Worm (Caenorhabditis elegans): ENCODE data around the gene T05C3.2.

The T05C3.2 gene

ce11 chrV:5513630-5514378, 20.3 kb downstream of the T05C3.2 start, which contains the start of the genes hpo-15 and mms-19:
Gene hpo-15 (minus strand): TSS chrV:5513830.
Gene mms-19 (plus strand): TSS chrV:5514348.
- TF ChIP-seq unc-62 (GFP tag; optimal IDR thresholded peaks at IDR 0.05) (no peak), lin-35 (GFP tag; optimal IDR thresholded peaks at IDR 0.05) (peak in 1 of 2 experiments; percentile 1), dpl-1 (GFP tag; optimal IDR thresholded peaks at IDR 0.05) (no peak), elt-2 (tag; optimal IDR thresholded peaks at IDR 0.05) (peak; percentile 46), efl-1 (optimal IDR thresholded peaks at IDR 0.05) (no peak), efl-1 (GFP tag; optimal IDR thresholded peaks at IDR 0.05 in 1 of 2) (peak in 1 of 2 experiments; percentile 49), ceh-82 (tag; optimal IDR thresholded peaks at IDR 0.05) (no peak), unc-30 (tag; optimal IDR thresholded peaks at IDR 0.05) (no peak), hlh-4 (tag; optimal IDR thresholded peaks at IDR 0.05) (no peak)

- TF ChIP-seq zag-1 (tag; optimal IDR thresholded peaks at IDR 0.05) (no peak), nhr-85 (tag) (peak; percentile 66), lsy-2 (tag; optimal IDR thresholded peaks at IDR 0.05) (no peak), nhr-20 (tag; optimal IDR thresholded peaks at IDR 0.05) (peak; percentile 14), ets-5 (GFP tag; IDR thresholded peaks at IDR 0.05) (no peak), blmp-1 (tag; optimal IDR thresholded peaks at IDR 0.05) (peak; percentile 60), isw-1 (GFP tag; IDR thresholded peaks at IDR 0.05) (no peak), ces-1 (GFP tag; optimal IDR thresholded peaks at IDR 0.05) (no peak), pax-3 (tag; optimal IDR thresholded peaks at IDR 0.05) (no peak), snu-23 (GFP tag; optimal IDR thresholded peaks at IDR 0.05) (no peak), efl-1 (optimal IDR thresholded peaks at IDR 0.05) (no peak), efl-1 (GFP tag; optimal IDR thresholded peaks at IDR 0.05 in 1 of 2) (peak in 1 of 2 experiments; percentile 90), nhr-71 (tag; optimal IDR thresholded peaks at IDR 0.05) (no peak), hlh-17 (GFP tag; optimal IDR thresholded peaks at IDR 0.05; ENCODE audit: borderline replicate concordance) (no peak), tlp-1 (tag; optimal IDR thresholded peaks at IDR 0.05) (no peak), fkh-10 (GFP tag; optimal IDR thresholded peaks at IDR 0.05) (no peak), skn-1 (tag; optimal IDR thresholded peaks at IDR 0.05) (no peak), ceh-88 (GFP tag; IDR thresholded peaks at IDR 0.05) (no peak), nhr-19 (GFP tag; conservative IDR thresholded peaks at IDR 0.05) (no peak), rnt-1 (tag; optimal IDR thresholded peaks at IDR 0.05) (no peak), grh-1 (GFP tag; IDR thresholded peaks at IDR 0.05) (0 out of 2 replicates have a peak, but pooled peaks have one; percentile 8), pqm-1 (tag; optimal IDR thresholded peaks at IDR 0.05) (no peak), jun-1 (tag; optimal IDR thresholded peaks at IDR 0.05) (no peak)
Measured at ce11 chrV:5521735-5522241, 28.2 kb downstream of the T05C3.2 start, which contains the start of gene hir-1. Gene hir-1 (plus strand): TSS chrV:5522139.

- TF ChIP-seq elt-2 (tag; optimal IDR thresholded peaks at IDR 0.05) (no peak), blmp-1 (tag; optimal IDR thresholded peaks at IDR 0.05) (peak; percentile 83), snu-23 (GFP tag; optimal IDR thresholded peaks at IDR 0.05) (peak; percentile 14), lsy-2 (tag; optimal IDR thresholded peaks at IDR 0.05) (peak in 1 of 2 experiments; percentile 8), lin-14 (GFP tag; optimal IDR thresholded peaks at IDR 0.05) (peak; percentile 76), unc-98 (GFP tag; IDR thresholded peaks at IDR 0.05) (no peak), rnt-1 (tag; optimal IDR thresholded peaks at IDR 0.05) (peak; percentile 13), nhr-85 (tag) (peak; percentile 93), Y116A8C.19 (tag; optimal IDR thresholded peaks at IDR 0.05; ENCODE audit: borderline replicate concordance) (no peak), efl-1 (optimal IDR thresholded peaks at IDR 0.05) (no peak), efl-1 (GFP tag; optimal IDR thresholded peaks at IDR 0.05 in 1 of 2) (peak in 1 of 2 experiments; percentile 43)
Measured at ce11 chrV:5523260-5523659, 29.7 kb downstream of the T05C3.2 start.

DNA sequence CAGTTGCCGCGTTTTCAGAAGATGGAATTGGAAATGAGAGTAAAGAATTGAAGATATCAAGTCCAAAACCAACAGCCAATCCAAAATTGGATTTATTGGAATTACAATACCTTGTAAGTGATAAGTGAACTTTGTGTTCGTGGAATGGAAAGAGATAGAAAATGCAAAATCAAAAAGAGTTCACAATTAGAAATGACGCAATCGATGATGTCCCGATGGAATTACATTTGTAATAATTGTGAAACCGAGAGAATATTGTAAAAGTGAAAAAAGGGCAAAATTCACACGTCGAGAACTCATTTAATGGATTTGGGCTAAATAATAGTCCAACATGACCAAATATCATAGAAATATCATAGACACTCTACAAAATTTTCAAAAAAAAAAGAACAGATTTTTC, 31.7 kb downstream of the T05C3.2 start:
- TF ChIP-seq nhr-90 (tag; optimal IDR thresholded peaks at IDR 0.05; ENCODE audit: poor library complexity) (no peak), nhr-47 (tag; optimal IDR thresholded peaks at IDR 0.05) (no peak)

Data from whole organism, L1 larva.